Worm (Caenorhabditis elegans) whole organism, midembryonic: ENCODE data around the gene gcy-12.
A peak's percentile ranks its signal among the peaks of the same experiment; 100 is the strongest.

ENCODE experiments used
- T22C8.4 ChIP-seq: fragments of 200-800 bp; sonication (Bioruptor generic); IDR thresholded peaks from 2 replicates; pipeline ENCODE4 v1.3.6; 2022; ENCODE audit warnings: missing genetic modification characterization, missing compliant biosample characterization
- cog-1 ChIP-seq: sonication (generic microtip); optimal IDR thresholded peaks from 2 replicates; lab custom pipeline; 2016; ENCODE audit warnings: missing genetic modification characterization, missing compliant biosample characterization
- flt-1 ChIP-seq: fragments of 200-800 bp; sonication (Bioruptor generic); IDR thresholded peaks from 2 replicates; pipeline ENCODE4 v1.3.6; 2022; ENCODE audit warnings: missing genetic modification characterization, missing compliant biosample characterization
- klf-2 ChIP-seq: fragments of 200-800 bp; sonication (Bioruptor generic); conservative IDR thresholded peaks from 2 replicates; pipeline ENCODE4 v1.3.6; 2022; ENCODE audit warnings: missing genetic modification reagents, missing genetic modification characterization, missing compliant biosample characterization
- med-1 ChIP-seq: sonication (generic microtip); optimal IDR thresholded peaks from 2 replicates; lab custom pipeline; 2017; ENCODE audit warnings: missing genetic modification characterization, mild to moderate bottlenecking, missing compliant biosample characterization, antibody characterized with exemption, missing genetic modification reagents; ENCODE audit not compliant: insufficient read depth
- ref-1 ChIP-seq: fragments of 200-800 bp; sonication (Bioruptor generic); conservative IDR thresholded peaks from 2 replicates; pipeline ENCODE4 v1.3.6; 2022; ENCODE audit warnings: missing genetic modification reagents, missing genetic modification characterization, missing compliant biosample characterization
- tab-1 ChIP-seq: fragments of 200-800 bp; sonication (Bioruptor generic); IDR thresholded peaks from 2 replicates; pipeline ENCODE4 v1.3.6; 2022; ENCODE audit warnings: missing genetic modification characterization, missing compliant biosample characterization
- ztf-23 ChIP-seq: fragments of 200-800 bp; sonication (Bioruptor generic); IDR thresholded peaks from 2 replicates; pipeline ENCODE4 v1.3.6; 2022; ENCODE audit warnings: missing genetic modification reagents, missing genetic modification characterization, missing compliant biosample characterization
- ztf-29 ChIP-seq: fragments of 200-800 bp; sonication (Bioruptor generic); IDR thresholded peaks from 2 replicates; pipeline ENCODE4 v1.3.6; 2022; ENCODE audit warnings: missing genetic modification reagents, missing genetic modification characterization, missing compliant biosample characterization

gcy-12 gene

ce11 chrII:5336660-5337494 lies 25.0 kb downstream of the gcy-12 start:
- TF ChIP-seq tab-1 (no peak), cog-1 (tag; lab: Kevin White, UChicago) (peak; percentile 18)

- no peak for TF ChIP-seq ref-1
- no peak for TF ChIP-seq flt-1 (GFP tag; lab: Robert Waterston, UW)
- TF ChIP-seq ztf-23, result no peak
- TF ChIP-seq ztf-29 (GFP tag; lab: Robert Waterston, UW), result no peak
These were observed 25.6 kb downstream of the gcy-12 start for ce11 chrII:5337495-5337840.

ce11 chrII:5338301-5338700 lies 26.5 kb downstream of the gcy-12 start:
- no peak for TF ChIP-seq tab-1
- no peak for TF ChIP-seq med-1 (GFP tag; lab: Kevin White, UChicago)
- TF ChIP-seq cog-1 (tag; lab: Kevin White, UChicago), result no peak
- TF ChIP-seq flt-1 (GFP tag; lab: Robert Waterston, UW), result no peak
- TF ChIP-seq ref-1, result no peak
- TF ChIP-seq ztf-29 (GFP tag; lab: Robert Waterston, UW), result no peak
- no peak for TF ChIP-seq T22C8.4 (GFP tag; lab: Robert Waterston, UW)
- TF ChIP-seq klf-2 (GFP tag; lab: Robert Waterston, UW), result no peak
- no peak for TF ChIP-seq ztf-23

- TF ChIP-seq med-1 (GFP tag; lab: Kevin White, UChicago), result no peak
- TF ChIP-seq T22C8.4 (GFP tag; lab: Robert Waterston, UW), result no peak
- no peak for TF ChIP-seq cog-1 (tag; lab: Kevin White, UChicago)
- TF ChIP-seq tab-1, result no peak
- no peak for TF ChIP-seq ztf-29 (GFP tag; lab: Robert Waterston, UW)
- no peak for TF ChIP-seq ref-1
- TF ChIP-seq flt-1 (GFP tag; lab: Robert Waterston, UW), result no peak
- TF ChIP-seq ztf-23, result no peak
- TF ChIP-seq klf-2 (GFP tag; lab: Robert Waterston, UW), result no peak
These were observed 27.7 kb downstream of the gcy-12 start for ce11 chrII:5339547-5339946.

- TF ChIP-seq cog-1 (tag; lab: Kevin White, UChicago), result no peak
- TF ChIP-seq med-1 (GFP tag; lab: Kevin White, UChicago), result no peak
- no peak for TF ChIP-seq T22C8.4 (GFP tag; lab: Robert Waterston, UW)
- TF ChIP-seq tab-1, result no peak
- TF ChIP-seq ref-1, result no peak
- no peak for TF ChIP-seq flt-1 (GFP tag; lab: Robert Waterston, UW)
- no peak for TF ChIP-seq ztf-23
- TF ChIP-seq ztf-29 (GFP tag; lab: Robert Waterston, UW), result no peak
- no peak for TF ChIP-seq klf-2 (GFP tag; lab: Robert Waterston, UW)
These were observed 29.1 kb downstream of the gcy-12 start for ce11 chrII:5340672-5341568.

ce11 chrII:5341573-5341972 lies 29.7 kb downstream of the gcy-12 start:
- TF ChIP-seq ztf-29 (GFP tag; lab: Robert Waterston, UW) (no peak), tab-1 (no peak), ref-1 (no peak), flt-1 (GFP tag; lab: Robert Waterston, UW) (no peak), ztf-23 (no peak), med-1 (GFP tag; lab: Kevin White, UChicago) (no peak), cog-1 (tag; lab: Kevin White, UChicago) (no peak), T22C8.4 (GFP tag; lab: Robert Waterston, UW) (no peak), klf-2 (GFP tag; lab: Robert Waterston, UW) (no peak)

- no peak for TF ChIP-seq tab-1
These were observed 30.6 kb downstream of the gcy-12 start for ce11 chrII:5342412-5342811.

- no peak for TF ChIP-seq tab-1
- no peak for TF ChIP-seq flt-1 (GFP tag; lab: Robert Waterston, UW)
- no peak for TF ChIP-seq klf-2 (GFP tag; lab: Robert Waterston, UW)
- no peak for TF ChIP-seq ztf-29 (GFP tag; lab: Robert Waterston, UW)
- TF ChIP-seq med-1 (GFP tag; lab: Kevin White, UChicago), result no peak
- no peak for TF ChIP-seq ref-1
- TF ChIP-seq T22C8.4 (GFP tag; lab: Robert Waterston, UW), result no peak
- no peak for TF ChIP-seq cog-1 (tag; lab: Kevin White, UChicago)
These were observed 32.9 kb downstream of the gcy-12 start, which contains the start of gene F09E5.14 for ce11 chrII:5344775-5345174. F09E5.14 (minus strand) TSS chrII:5344875.

ce11 chrII:5346350-5346749 lies 34.5 kb downstream of the gcy-12 start:
- TF ChIP-seq klf-2 (GFP tag; lab: Robert Waterston, UW), result peak; percentile 81
- TF ChIP-seq tab-1, result peak; percentile 81
- TF ChIP-seq ztf-29 (GFP tag; lab: Robert Waterston, UW), result peak; percentile 75
- TF ChIP-seq flt-1 (GFP tag; lab: Robert Waterston, UW), result peak; percentile 87
- TF ChIP-seq ztf-23, result peak; percentile 92

- TF ChIP-seq tab-1 (0 out of 2 replicates have a peak, but pooled peaks have one; percentile 45), klf-2 (GFP tag; lab: Robert Waterston, UW) (0 out of 2 replicates have a peak, but pooled peaks have one; percentile 55), ztf-23 (peak; percentile 84), flt-1 (GFP tag; lab: Robert Waterston, UW) (peak; percentile 81; the same call in 1 of the 2 replicates)
These were observed 38.5 kb downstream of the gcy-12 start, which contains the start of gene F09E5.8 for ce11 chrII:5350357-5350756. F09E5.8 (plus strand) TSS chrII:5350669.
